Worm (Caenorhabditis elegans) whole organism, L2 larva: ENCODE measurements around the gene W01F3.2.

Source experiments
- elt-3 ChIP-seq: sonication (generic microtip); optimal IDR thresholded peaks from 2 replicates; lab custom pipeline; 2017; ENCODE audit warnings: missing biosample characterization, missing genetic modification characterization
- lin-13 ChIP-seq: fragments of 150-350 bp; optimal IDR thresholded peaks from 2 replicates; lab custom pipeline; 2014; ENCODE audit warnings: missing biosample characterization, missing genetic modification reagents, missing genetic modification characterization
- mdl-1 ChIP-seq, 2 experiments: fragments of 150-350 bp in 1 of 2; sonication (generic microtip) in 1 of 2; optimal IDR thresholded peaks; 2 replicates each; lab custom pipeline; 2017; ENCODE audit warnings: missing biosample characterization in 2 of 2, missing genetic modification characterization in 2 of 2
- nhr-25 ChIP-seq: fragments of 150-350 bp; sonication (generic microtip); optimal IDR thresholded peaks from 3 replicates; lab custom pipeline; 2014; ENCODE audit warnings: missing biosample characterization, missing genetic modification characterization
- nhr-77 ChIP-seq: fragments of 150-350 bp; optimal IDR thresholded peaks from 2 replicates; lab custom pipeline; 2014; ENCODE audit warnings: missing biosample characterization, missing genetic modification characterization
- snpc-4 ChIP-seq: fragments of 150-350 bp; optimal IDR thresholded peaks from 2 replicates; lab custom pipeline; 2014; ENCODE audit warnings: missing biosample characterization, missing genetic modification characterization
- unc-39 ChIP-seq: fragments of 150-350 bp; optimal IDR thresholded peaks from 2 replicates; lab custom pipeline; 2014; ENCODE audit warnings: missing biosample characterization, missing genetic modification characterization

DNA sequence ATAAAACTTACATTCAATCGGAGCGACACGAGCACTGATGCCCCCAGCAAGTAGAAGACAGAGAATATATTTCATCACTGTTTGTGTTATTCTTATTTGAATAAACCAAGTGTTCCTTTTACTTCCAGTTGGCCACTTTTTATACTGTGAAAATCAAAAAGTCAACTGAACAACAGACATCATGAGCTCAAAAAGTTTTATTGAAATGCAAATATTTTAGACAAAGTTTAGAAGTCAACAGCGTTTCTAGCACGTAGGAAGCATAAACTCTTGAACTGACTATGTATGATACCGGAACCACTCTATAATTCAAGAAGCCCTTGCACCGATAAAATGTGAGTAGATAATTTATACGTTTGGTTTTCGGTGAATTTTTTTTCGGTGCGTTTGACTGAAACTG lies 28.9 kb upstream of the W01F3.2 start, which contains the start of gene F46B3.14:
- TF ChIP-seq snpc-4 (tag; lab: Kevin White, UChicago) (no peak), nhr-77 (tag; lab: Kevin White, UChicago) (no peak), unc-39 (no peak), lin-13 (GFP tag; lab: Kevin White, UChicago) (no peak), nhr-25 (tag; lab: Kevin White, UChicago) (no peak), elt-3 (tag; lab: Kevin White, UChicago) (no peak), mdl-1 (tag; optimal IDR thresholded peaks at IDR 0.05; lab: Kevin White, UChicago) (no peak)
